Fruit fly (Drosophila melanogaster) whole organism: ENCODE results near the gene CG17930.
A peak's percentile ranks its signal among the peaks of the same experiment; 100 is the strongest.

Experiments used
- CG8478 ChIP-seq: fragments of >200 bp; optimal IDR thresholded peaks from 2 replicates; lab custom pipeline; 2018; ENCODE audit warnings: inconsistent platforms
- Dll ChIP-seq: fragments of >200 bp; optimal IDR thresholded peaks from 2 replicates; lab custom pipeline; 2017
- EcR ChIP-seq, 2 experiments: fragments of >200 bp; optimal IDR thresholded peaks; 2 replicates each; lab custom pipeline; 2017; ENCODE audit warnings: missing biosample characterization in 2 of 2, missing genetic modification characterization in 2 of 2, missing genetic modification reagents in 2 of 2
- pan ChIP-seq: fragments of >200 bp; optimal IDR thresholded peaks from 2 replicates; lab custom pipeline; 2017
- psq ChIP-seq: fragments of >200 bp; optimal IDR thresholded peaks from 2 replicates; lab custom pipeline; 2017
- usp ChIP-seq: fragments of >200 bp; optimal IDR thresholded peaks from 2 replicates; lab custom pipeline; 2017; ENCODE audit warnings: missing biosample characterization, missing genetic modification characterization, mixed read lengths

Gene CG17930

DNA sequence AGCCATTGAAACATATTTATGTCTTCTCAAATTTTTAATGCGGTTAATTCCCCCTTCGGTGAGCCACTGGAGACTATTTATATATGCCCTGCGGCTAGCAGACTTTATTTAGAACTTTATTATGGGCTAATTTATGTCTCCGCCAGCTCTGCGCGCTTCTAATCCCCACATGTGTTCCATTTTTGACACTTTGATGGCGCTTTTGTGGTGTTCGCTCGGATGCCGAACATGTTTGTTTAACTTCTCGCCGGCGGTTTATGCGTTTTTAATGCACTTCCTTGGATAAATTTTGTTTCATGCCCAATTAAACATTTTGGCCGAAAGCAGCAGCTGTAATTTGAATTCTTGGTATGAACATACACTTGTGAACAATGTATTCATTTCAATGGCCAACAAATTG lies 2.1 kb downstream of the CG17930 start:
- TF ChIP-seq CG8478 (lab: Kevin White, UChicago), result no peak
- no peak for TF ChIP-seq pan (lab: Kevin White, UChicago)

DNA sequence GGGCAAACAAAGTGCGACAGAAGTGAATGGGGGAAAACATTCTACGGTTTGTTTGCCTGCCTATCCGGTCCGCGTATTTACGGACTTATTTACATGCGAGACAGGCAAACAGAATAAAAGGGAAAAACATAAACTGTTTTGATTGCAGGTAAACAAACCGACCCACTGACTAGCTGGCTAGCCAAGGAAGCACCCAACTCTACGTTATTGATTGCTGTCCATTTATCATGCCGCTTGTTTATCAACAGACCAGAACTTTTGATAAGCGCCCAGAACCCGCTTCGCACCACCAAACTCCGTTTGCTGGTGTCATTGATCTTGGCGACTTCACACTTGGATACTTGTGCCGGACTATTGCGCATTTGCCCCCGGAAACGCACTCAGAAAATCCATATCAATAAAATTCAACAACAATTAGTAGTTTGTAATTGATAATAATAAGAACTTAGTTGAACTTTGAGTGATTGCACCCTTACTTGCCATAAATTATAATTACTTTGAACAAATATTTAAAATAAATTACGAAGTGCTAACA lies 4.2 kb downstream of the CG17930 start:
- TF ChIP-seq CG8478 (lab: Kevin White, UChicago) (no peak), psq (lab: Kevin White, UChicago) (no peak), EcR (GFP tag; optimal IDR thresholded peaks at IDR 0.05; lab: Kevin White, UChicago) (peak in 1 of 2 experiments; percentile 16)

DNA sequence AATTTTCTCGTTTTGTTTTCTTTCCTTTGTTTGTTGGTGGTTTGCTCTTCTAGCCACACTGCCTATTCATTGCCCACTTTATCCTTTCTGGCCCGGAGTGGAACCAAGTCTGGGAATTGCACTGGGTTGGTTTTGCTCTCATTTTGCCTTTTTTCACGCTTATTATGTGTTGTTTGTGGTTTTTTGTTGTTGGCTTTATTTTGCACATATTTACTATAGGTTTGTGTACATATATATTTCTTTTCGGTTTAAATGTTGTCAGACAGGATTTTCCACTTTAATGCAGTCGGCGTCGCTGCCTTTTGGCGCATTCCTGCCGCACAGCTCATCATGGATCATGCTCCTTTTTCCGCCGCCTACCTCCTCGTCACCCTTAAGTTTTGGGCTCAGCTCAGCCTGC lies 6.7 kb downstream of the CG17930 start:
- TF ChIP-seq usp (GFP tag; lab: Kevin White, UChicago), result no peak
- no peak for TF ChIP-seq pan (lab: Kevin White, UChicago)
- no peak for TF ChIP-seq psq (lab: Kevin White, UChicago)
- no peak for TF ChIP-seq Dll (lab: Kevin White, UChicago)
- TF ChIP-seq EcR (GFP tag; optimal IDR thresholded peaks at IDR 0.05; lab: Kevin White, UChicago), result no peak
- TF ChIP-seq CG8478 (lab: Kevin White, UChicago), result no peak

DNA sequence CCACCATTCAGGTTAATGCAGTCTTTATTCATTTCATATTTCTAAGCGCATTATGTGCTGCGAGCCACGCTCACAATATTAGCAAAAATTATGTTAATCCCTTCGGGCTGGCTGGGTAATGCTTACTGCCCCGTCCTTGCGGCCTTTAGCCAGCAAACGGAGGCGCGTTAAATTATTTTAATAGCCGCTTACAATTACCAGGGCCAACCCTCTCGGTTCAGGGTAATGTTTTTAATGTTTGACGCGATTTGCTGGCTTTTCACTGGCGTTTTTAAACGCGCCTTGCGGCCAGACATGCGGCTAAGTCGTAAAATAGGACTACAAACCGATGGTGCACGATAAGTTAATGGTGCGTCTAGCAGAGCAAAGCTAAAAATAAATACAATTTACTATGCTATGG lies 7.1 kb downstream of the CG17930 start:
- TF ChIP-seq Dll (lab: Kevin White, UChicago) (no peak), CG8478 (lab: Kevin White, UChicago) (no peak), usp (GFP tag; lab: Kevin White, UChicago) (no peak), pan (lab: Kevin White, UChicago) (no peak), EcR (GFP tag; optimal IDR thresholded peaks at IDR 0.05; lab: Kevin White, UChicago) (no peak), psq (lab: Kevin White, UChicago) (no peak)

DNA sequence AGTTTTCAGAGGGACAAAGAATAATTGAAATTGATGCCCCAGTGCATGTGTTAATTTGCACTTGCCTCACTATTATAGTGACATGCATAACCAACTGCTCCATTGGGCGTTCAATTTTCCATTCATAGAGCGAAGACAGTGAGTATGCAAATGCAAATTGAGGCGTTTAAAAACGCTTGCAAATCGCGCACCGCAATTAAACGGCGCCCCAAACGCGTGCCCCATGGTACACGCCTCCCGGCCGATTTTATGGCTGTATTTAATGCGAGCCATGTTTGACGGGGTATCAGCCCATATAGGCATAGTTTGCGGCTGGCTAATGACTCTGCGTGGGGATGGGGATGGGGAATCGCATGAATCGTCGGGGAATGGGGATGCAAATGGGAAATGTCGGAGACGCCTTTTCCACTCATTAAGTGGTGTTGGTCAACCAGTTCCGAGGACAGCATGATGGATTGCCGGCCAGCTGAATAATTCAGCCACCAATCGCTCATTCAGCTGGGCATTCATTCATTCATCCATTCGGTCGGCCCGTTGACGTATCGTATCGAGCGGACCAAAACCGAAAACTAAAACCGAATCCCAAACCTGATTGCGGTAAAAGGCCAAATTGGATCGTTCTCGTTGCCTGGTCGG lies 7.9 kb downstream of the CG17930 start:
- TF ChIP-seq Dll (lab: Kevin White, UChicago), result no peak
- TF ChIP-seq EcR (GFP tag; optimal IDR thresholded peaks at IDR 0.05; lab: Kevin White, UChicago), result no peak
- no peak for TF ChIP-seq CG8478 (lab: Kevin White, UChicago)

dm6 chr3R:16336327-16337052 lies 8.8 kb downstream of the CG17930 start:
- TF ChIP-seq EcR (GFP tag; optimal IDR thresholded peaks at IDR 0.05; lab: Kevin White, UChicago) (no peak), psq (lab: Kevin White, UChicago) (no peak), pan (lab: Kevin White, UChicago) (no peak), usp (GFP tag; lab: Kevin White, UChicago) (no peak), Dll (lab: Kevin White, UChicago) (no peak), CG8478 (lab: Kevin White, UChicago) (no peak)

dm6 chr3R:16337053-16337385 lies 9.4 kb downstream of the CG17930 start:
- TF ChIP-seq psq (lab: Kevin White, UChicago), result no peak
- no peak for TF ChIP-seq usp (GFP tag; lab: Kevin White, UChicago)
- TF ChIP-seq CG8478 (lab: Kevin White, UChicago), result no peak

DNA sequence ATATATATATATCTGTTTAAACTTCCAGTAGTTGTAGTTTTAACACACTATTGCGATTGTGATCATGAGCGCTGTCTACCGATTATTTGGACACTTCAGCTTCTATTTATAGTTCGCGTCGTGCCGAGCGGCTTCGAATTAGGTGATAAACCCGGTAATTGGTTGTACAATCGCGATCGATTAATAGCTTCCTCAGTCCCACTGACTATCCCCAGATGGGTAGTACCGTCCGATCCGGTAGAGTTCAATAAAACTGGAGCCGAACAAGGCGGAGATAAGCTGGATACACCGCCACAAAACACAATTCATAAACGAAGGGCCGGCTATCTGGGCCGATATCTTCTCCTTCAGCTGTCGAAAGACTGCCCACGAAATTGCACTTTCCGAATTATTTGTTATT lies 10.2 kb downstream of the CG17930 start:
- TF ChIP-seq EcR (GFP tag; optimal IDR thresholded peaks at IDR 0.05; lab: Kevin White, UChicago) (no peak), psq (lab: Kevin White, UChicago) (no peak), Dll (lab: Kevin White, UChicago) (no peak), pan (lab: Kevin White, UChicago) (no peak), usp (GFP tag; lab: Kevin White, UChicago) (no peak), CG8478 (lab: Kevin White, UChicago) (no peak)

DNA sequence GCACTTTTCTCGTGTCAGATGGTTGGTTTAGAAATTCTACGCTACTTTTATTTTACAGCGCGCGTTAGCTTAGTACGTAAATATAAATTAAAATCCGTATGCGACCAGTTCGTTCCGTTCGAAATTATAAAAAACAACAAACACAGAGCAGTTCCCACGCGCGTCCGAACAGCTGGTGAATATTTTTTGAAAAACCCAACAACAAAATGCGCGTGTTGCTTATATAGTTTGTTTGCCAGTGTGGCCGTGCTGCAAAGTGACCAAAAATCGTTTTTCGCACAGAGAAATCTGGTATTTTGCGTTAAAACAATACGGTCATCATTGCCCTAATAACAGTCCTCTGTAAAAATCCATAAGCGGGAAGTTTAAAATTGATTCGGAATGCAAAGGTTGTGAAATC lies 10.7 kb downstream of the CG17930 start:
- TF ChIP-seq EcR (GFP tag; optimal IDR thresholded peaks at IDR 0.05; lab: Kevin White, UChicago) (no peak), CG8478 (lab: Kevin White, UChicago) (no peak), psq (lab: Kevin White, UChicago) (no peak), pan (lab: Kevin White, UChicago) (no peak), usp (GFP tag; lab: Kevin White, UChicago) (no peak), Dll (lab: Kevin White, UChicago) (no peak)

DNA sequence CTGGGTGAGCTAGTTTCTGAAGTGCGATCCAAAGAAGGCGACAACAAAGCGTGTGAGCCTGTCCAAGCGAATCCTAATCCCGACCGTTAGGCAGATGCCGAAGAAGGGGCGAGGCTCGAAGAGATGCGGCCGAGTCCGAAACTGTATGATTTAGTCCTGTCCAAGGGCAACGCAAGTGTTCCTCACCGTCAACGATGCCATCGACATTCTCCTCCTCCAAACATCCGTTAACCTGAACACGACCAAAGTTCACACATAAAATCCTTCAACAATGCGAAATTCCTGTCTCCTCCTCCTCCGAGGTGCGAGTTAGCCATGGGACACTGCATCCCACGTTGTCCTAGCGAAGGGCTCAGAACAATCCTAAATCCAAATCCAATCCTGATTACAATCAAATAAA lies 11.8 kb downstream of the CG17930 start, which contains the start of gene Sulf1:
Sulf1 (minus strand) TSS at position 101 of the 400 bp plus-strand sequence.
- TF ChIP-seq psq (lab: Kevin White, UChicago), result no peak
- TF ChIP-seq Dll (lab: Kevin White, UChicago), result no peak
- no peak for TF ChIP-seq EcR (GFP tag; optimal IDR thresholded peaks at IDR 0.05; lab: Kevin White, UChicago)
- no peak for TF ChIP-seq CG8478 (lab: Kevin White, UChicago)
- no peak for TF ChIP-seq usp (GFP tag; lab: Kevin White, UChicago)
- TF ChIP-seq pan (lab: Kevin White, UChicago), result no peak

- no peak for TF ChIP-seq psq (lab: Kevin White, UChicago)
- TF ChIP-seq EcR (GFP tag; optimal IDR thresholded peaks at IDR 0.05; lab: Kevin White, UChicago), result no peak
- TF ChIP-seq Dll (lab: Kevin White, UChicago), result no peak
- no peak for TF ChIP-seq usp (GFP tag; lab: Kevin White, UChicago)
- TF ChIP-seq CG8478 (lab: Kevin White, UChicago), result no peak
- TF ChIP-seq pan (lab: Kevin White, UChicago), result no peak
Observed at dm6 chr3R:16340610-16341009, 13.0 kb downstream of the CG17930 start.
